Fruit fly (Drosophila melanogaster): Measurements from ENCODE around the gene erm.

erm gene

dm6 chr2L:1961932-1962496, 8.1 kb downstream of the erm start:
- TF ChIP-seq cnc (optimal IDR thresholded peaks at IDR 0.05): no peak
- no peak for TF ChIP-seq CG12768 (GFP tag; optimal IDR thresholded peaks at IDR 0.05)
- no peak for TF ChIP-seq CG11617 (GFP tag; optimal IDR thresholded peaks at IDR 0.05)
- TF ChIP-seq CG7045 (GFP tag; optimal IDR thresholded peaks at IDR 0.05): no peak
- no peak for TF ChIP-seq tj (GFP tag; optimal IDR thresholded peaks at IDR 0.05)
- TF ChIP-seq kay (GFP tag; ENCODE audit: borderline replicate concordance): no peak
- TF ChIP-seq pad (GFP tag; optimal IDR thresholded peaks at IDR 0.05): no peak
- no peak for TF ChIP-seq bab1 (GFP tag; optimal IDR thresholded peaks at IDR 0.05)
- no peak for TF ChIP-seq Crg-1 (GFP tag; optimal IDR thresholded peaks at IDR 0.05)
- no peak for TF ChIP-seq toe (GFP tag; optimal IDR thresholded peaks at IDR 0.05)

DNA sequence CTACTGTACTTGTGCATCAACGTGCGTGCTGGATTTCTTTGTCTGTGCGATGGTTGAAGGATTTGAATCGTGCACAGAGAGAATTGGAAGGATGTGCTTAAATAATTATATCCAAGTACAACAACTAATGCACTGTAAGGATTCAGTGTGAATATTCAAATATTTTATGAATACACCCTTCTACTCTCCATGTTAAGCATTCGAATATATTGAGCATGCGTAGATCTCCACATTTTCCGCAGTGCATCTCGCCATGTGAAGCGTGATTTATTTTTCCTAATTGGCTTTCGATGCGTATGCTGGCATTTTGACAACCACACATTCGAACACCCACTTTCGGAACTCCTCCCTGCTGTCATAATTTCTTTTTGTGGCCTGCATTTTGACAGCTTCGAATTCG, 10.1 kb downstream of the erm start:
- TF ChIP-seq Hr96 (GFP tag; optimal IDR thresholded peaks at IDR 0.05): no peak
- TF ChIP-seq bab1 (GFP tag; optimal IDR thresholded peaks at IDR 0.05): no peak
- no peak for TF ChIP-seq pad (GFP tag; optimal IDR thresholded peaks at IDR 0.05)
- no peak for TF ChIP-seq CG33017 (tag; optimal IDR thresholded peaks at IDR 0.05)
- no peak for TF ChIP-seq ovo (GFP tag; optimal IDR thresholded peaks at IDR 0.05)
- TF ChIP-seq Crg-1 (GFP tag; optimal IDR thresholded peaks at IDR 0.05): no peak
- no peak for TF ChIP-seq CG7101 (tag; optimal IDR thresholded peaks at IDR 0.05)
- no peak for TF ChIP-seq tj (GFP tag; optimal IDR thresholded peaks at IDR 0.05)
- TF ChIP-seq cic (GFP tag; optimal IDR thresholded peaks at IDR 0.05): no peak
- no peak for TF ChIP-seq cnc (optimal IDR thresholded peaks at IDR 0.05)
- no peak for TF ChIP-seq CG12768 (GFP tag; optimal IDR thresholded peaks at IDR 0.05)
- TF ChIP-seq CG5204 (GFP tag; optimal IDR thresholded peaks at IDR 0.05): no peak

dm6 chr2L:1959420-1959819, 10.7 kb downstream of the erm start:
- no peak for TF ChIP-seq pad (GFP tag; optimal IDR thresholded peaks at IDR 0.05)
- no peak for TF ChIP-seq CG11617 (GFP tag; optimal IDR thresholded peaks at IDR 0.05)
- no peak for TF ChIP-seq cnc (optimal IDR thresholded peaks at IDR 0.05)
- TF ChIP-seq CG14711 (tag; optimal IDR thresholded peaks at IDR 0.05): no peak
- TF ChIP-seq CG7045 (GFP tag; optimal IDR thresholded peaks at IDR 0.05): no peak
- no peak for TF ChIP-seq Hr96 (GFP tag; optimal IDR thresholded peaks at IDR 0.05)
- TF ChIP-seq CG5204 (GFP tag; optimal IDR thresholded peaks at IDR 0.05): no peak
- TF ChIP-seq Mnt (GFP tag; optimal IDR thresholded peaks at IDR 0.05): no peak
- no peak for TF ChIP-seq Clk (GFP tag; optimal IDR thresholded peaks at IDR 0.05)
- no peak for TF ChIP-seq CG33017 (tag; optimal IDR thresholded peaks at IDR 0.05)
- no peak for TF ChIP-seq kay (GFP tag; ENCODE audit: borderline replicate concordance)
- TF ChIP-seq toe (GFP tag; optimal IDR thresholded peaks at IDR 0.05): no peak
- TF ChIP-seq ovo (GFP tag; optimal IDR thresholded peaks at IDR 0.05): no peak
- TF ChIP-seq Crg-1 (GFP tag; optimal IDR thresholded peaks at IDR 0.05): no peak
- TF ChIP-seq CG1620 (GFP tag; optimal IDR thresholded peaks at IDR 0.05): no peak
- TF ChIP-seq tj (GFP tag; optimal IDR thresholded peaks at IDR 0.05): no peak
- no peak for TF ChIP-seq CG12768 (GFP tag; optimal IDR thresholded peaks at IDR 0.05)

dm6 chr2L:1954541-1954940, 15.6 kb downstream of the erm start:
- TF ChIP-seq Hr96 (GFP tag; optimal IDR thresholded peaks at IDR 0.05) (no peak), CG14711 (tag; optimal IDR thresholded peaks at IDR 0.05) (no peak), CG11617 (GFP tag; optimal IDR thresholded peaks at IDR 0.05) (no peak), Mnt (GFP tag; optimal IDR thresholded peaks at IDR 0.05) (no peak), CG7101 (tag; optimal IDR thresholded peaks at IDR 0.05) (no peak), CG7045 (GFP tag; optimal IDR thresholded peaks at IDR 0.05) (no peak), CG5204 (GFP tag; optimal IDR thresholded peaks at IDR 0.05) (no peak), Crg-1 (GFP tag; optimal IDR thresholded peaks at IDR 0.05) (no peak), cnc (optimal IDR thresholded peaks at IDR 0.05) (no peak), bab1 (GFP tag; optimal IDR thresholded peaks at IDR 0.05) (no peak), kay (GFP tag; ENCODE audit: borderline replicate concordance) (no peak), CG12768 (GFP tag; optimal IDR thresholded peaks at IDR 0.05) (no peak), tj (GFP tag; optimal IDR thresholded peaks at IDR 0.05) (no peak), CG33017 (tag; optimal IDR thresholded peaks at IDR 0.05) (no peak), pad (GFP tag; optimal IDR thresholded peaks at IDR 0.05) (no peak), cic (GFP tag; optimal IDR thresholded peaks at IDR 0.05) (no peak)

dm6 chr2L:1947959-1948358, 22.2 kb downstream of the erm start:
- no peak for TF ChIP-seq CG5204 (GFP tag; optimal IDR thresholded peaks at IDR 0.05)
- TF ChIP-seq Mnt (GFP tag; optimal IDR thresholded peaks at IDR 0.05): no peak
- no peak for TF ChIP-seq CG1620 (GFP tag; optimal IDR thresholded peaks at IDR 0.05)
- no peak for TF ChIP-seq Crg-1 (GFP tag; optimal IDR thresholded peaks at IDR 0.05)
- no peak for TF ChIP-seq tj (GFP tag; optimal IDR thresholded peaks at IDR 0.05)
- no peak for TF ChIP-seq ovo (GFP tag; optimal IDR thresholded peaks at IDR 0.05)
- TF ChIP-seq CG7045 (GFP tag; optimal IDR thresholded peaks at IDR 0.05): no peak
- TF ChIP-seq CG33017 (tag; optimal IDR thresholded peaks at IDR 0.05): no peak
- no peak for TF ChIP-seq CG12768 (GFP tag; optimal IDR thresholded peaks at IDR 0.05)
- no peak for TF ChIP-seq cnc (optimal IDR thresholded peaks at IDR 0.05)
- TF ChIP-seq Clk (GFP tag; optimal IDR thresholded peaks at IDR 0.05): no peak
- no peak for TF ChIP-seq Hr96 (GFP tag; optimal IDR thresholded peaks at IDR 0.05)
- no peak for TF ChIP-seq CG14711 (tag; optimal IDR thresholded peaks at IDR 0.05)
- TF ChIP-seq CG7101 (tag; optimal IDR thresholded peaks at IDR 0.05): no peak
- no peak for TF ChIP-seq kay (GFP tag; ENCODE audit: borderline replicate concordance)

dm6 chr2L:1946628-1947027, 23.5 kb downstream of the erm start, which contains the start of gene CG33673:
TSS of gene CG33673 (minus strand) at chr2L:1946728.
- no peak for TF ChIP-seq kay (GFP tag; ENCODE audit: borderline replicate concordance)

- TF ChIP-seq pad (GFP tag; optimal IDR thresholded peaks at IDR 0.05): no peak
- no peak for TF ChIP-seq Hr96 (GFP tag; optimal IDR thresholded peaks at IDR 0.05)
- TF ChIP-seq kay (GFP tag; ENCODE audit: borderline replicate concordance): no peak
- TF ChIP-seq bab1 (GFP tag; optimal IDR thresholded peaks at IDR 0.05): no peak
- no peak for TF ChIP-seq CG7101 (tag; optimal IDR thresholded peaks at IDR 0.05)
- no peak for TF ChIP-seq tj (GFP tag; optimal IDR thresholded peaks at IDR 0.05)
- TF ChIP-seq CG12768 (GFP tag; optimal IDR thresholded peaks at IDR 0.05): no peak
- no peak for TF ChIP-seq CG33017 (tag; optimal IDR thresholded peaks at IDR 0.05)
- TF ChIP-seq ovo (GFP tag; optimal IDR thresholded peaks at IDR 0.05): no peak
- TF ChIP-seq CG14711 (tag; optimal IDR thresholded peaks at IDR 0.05): no peak
- TF ChIP-seq CG7045 (GFP tag; optimal IDR thresholded peaks at IDR 0.05): no peak
- TF ChIP-seq Crg-1 (GFP tag; optimal IDR thresholded peaks at IDR 0.05): no peak
Measured at dm6 chr2L:1945609-1946008, 24.6 kb downstream of the erm start, which contains the start of gene CG15357. TSS of gene CG15357 (minus strand) at chr2L:1945709.
